Worm (Caenorhabditis elegans): ENCODE data around the gene W02B12.11.

ce11 chrII:11464427-11464944, 9.2 kb upstream of the W02B12.11 start, which contains the start of the genes aars-1 and rga-1:
- TF ChIP-seq tab-1 (GFP tag; IDR thresholded peaks at IDR 0.05), result no peak
- TF ChIP-seq ztf-29 (GFP tag; IDR thresholded peaks at IDR 0.05), result 0 out of 2 replicates have a peak, but pooled peaks have one; percentile 11
- TF ChIP-seq flt-1 (GFP tag; IDR thresholded peaks at IDR 0.05), result no peak
- no peak for TF ChIP-seq ref-1 (GFP tag; conservative IDR thresholded peaks at IDR 0.05)
- no peak for TF ChIP-seq klf-2 (GFP tag; conservative IDR thresholded peaks at IDR 0.05)

Data from whole organism, midembryonic.